Worm (Caenorhabditis elegans) whole organism, mixed stage, embryonic: ENCODE data around the gene F10E9.4.

Source experiments
- blmp-1 ChIP-seq: fragments of 150-350 bp; optimal IDR thresholded peaks from 2 replicates; lab custom pipeline; 2014; ENCODE audit warnings: missing biosample characterization, missing genetic modification characterization
- pha-4 ChIP-seq: fragments of 150-350 bp; optimal IDR thresholded peaks from 2 replicates; lab custom pipeline; 2018; ENCODE audit warnings: missing biosample characterization, missing genetic modification reagents, missing genetic modification characterization
- snpc-4 ChIP-seq: fragments of 150-350 bp; optimal IDR thresholded peaks from 2 replicates; lab custom pipeline; 2014; ENCODE audit warnings: missing biosample characterization, missing genetic modification characterization

DNA sequence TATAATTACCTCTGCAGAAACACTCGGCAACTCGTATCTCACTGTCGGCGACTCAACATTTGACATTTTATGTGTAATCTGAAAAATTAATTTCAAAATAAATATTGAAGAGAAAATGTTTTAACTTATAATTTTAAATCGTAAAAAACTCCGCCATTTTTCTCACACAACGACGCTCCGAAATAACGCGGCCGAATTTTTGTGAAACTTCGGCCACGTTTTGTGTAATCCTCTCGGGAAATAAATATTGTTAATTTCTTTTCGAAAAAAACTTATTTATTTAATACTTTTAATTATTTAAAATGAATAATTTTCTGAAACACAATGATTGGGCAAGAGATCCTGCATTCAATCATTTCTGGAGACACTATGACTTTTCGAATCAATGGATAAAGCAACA, 982 bp upstream of the F10E9.4 start, which contains the start of the genes F10E9.7 and F10E9.5:
- TF ChIP-seq snpc-4 (no peak), blmp-1 (tag; lab: Kevin White, UChicago) (no peak), pha-4 (no peak)
